Worm (Caenorhabditis elegans): Measurements from ENCODE around the gene F49C12.15.

F49C12.15 gene

DNA sequence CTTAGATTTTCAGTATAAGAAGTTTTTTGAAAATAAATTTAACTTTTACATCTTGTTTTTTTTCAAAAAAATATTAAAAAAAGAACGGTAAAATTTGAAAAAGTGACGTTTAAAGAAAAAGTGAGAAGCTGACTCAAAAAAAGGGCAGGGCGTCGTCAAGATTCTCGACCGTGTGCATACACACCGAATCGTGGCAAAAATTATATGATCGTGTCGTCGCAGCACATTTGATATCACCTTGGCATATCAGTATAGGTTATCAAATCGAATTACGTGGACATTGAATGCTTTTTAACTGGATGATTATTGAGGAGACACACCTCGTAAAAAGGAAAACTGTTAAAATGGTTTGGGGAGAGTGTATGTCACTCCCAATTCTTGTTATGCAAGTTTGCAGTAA lies 8.8 kb downstream of the F49C12.15 start (continued):
- no peak for TF ChIP-seq B0019.2 (GFP tag; conservative IDR thresholded peaks at IDR 0.05)
- no peak for TF ChIP-seq T26A5.8 (tag; optimal IDR thresholded peaks at IDR 0.05)
- no peak for TF ChIP-seq ets-4 (GFP tag; optimal IDR thresholded peaks at IDR 0.05)
- TF ChIP-seq ceh-91 (GFP tag; IDR thresholded peaks at IDR 0.05): no peak
- no peak for TF ChIP-seq ZK185.1 (tag; optimal IDR thresholded peaks at IDR 0.05; ENCODE audit: poor library complexity, severe bottlenecking)
- TF ChIP-seq mxl-1 (tag; optimal IDR thresholded peaks at IDR 0.05): no peak
- no peak for TF ChIP-seq ama-1 (optimal IDR thresholded peaks at IDR 0.05)
- TF ChIP-seq ama-1 (GFP tag; optimal IDR thresholded peaks at IDR 0.05): peak in 1 of 2 experiments; percentile 30
- TF ChIP-seq ztf-18 (tag; optimal IDR thresholded peaks at IDR 0.05): no peak
- no peak for TF ChIP-seq dpl-1 (GFP tag; optimal IDR thresholded peaks at IDR 0.05)
- no peak for TF ChIP-seq nhr-120 (GFP tag; IDR thresholded peaks at IDR 0.05)
- no peak for TF ChIP-seq gei-17 (GFP tag; optimal IDR thresholded peaks at IDR 0.05)
- TF ChIP-seq F10E7.11 (tag; optimal IDR thresholded peaks at IDR 0.05): no peak
- no peak for TF ChIP-seq snpc-1.1 (tag; optimal IDR thresholded peaks at IDR 0.05; ENCODE audit: insufficient read depth)
- no peak for TF ChIP-seq D2030.7 (GFP tag; IDR thresholded peaks at IDR 0.05)
- no peak for TF ChIP-seq B0261.1 (tag; optimal IDR thresholded peaks at IDR 0.05)
- TF ChIP-seq mes-4 (tag; optimal IDR thresholded peaks at IDR 0.05): no peak
- TF ChIP-seq attf-3 (GFP tag; conservative IDR thresholded peaks at IDR 0.05): no peak
- no peak for TF ChIP-seq F22D6.2 (tag; optimal IDR thresholded peaks at IDR 0.05)
- no peak for TF ChIP-seq F52B5.7 (tag; optimal IDR thresholded peaks at IDR 0.05)
- peak; percentile 54 for TF ChIP-seq hrde-1 (tag; optimal IDR thresholded peaks at IDR 0.05; ENCODE audit: borderline replicate concordance)
- TF ChIP-seq nhr-80 (tag; optimal IDR thresholded peaks at IDR 0.05): peak; percentile 96
- no peak for TF ChIP-seq ceh-79 (tag; optimal IDR thresholded peaks at IDR 0.05)
- no peak for TF ChIP-seq C06A6.2 (GFP tag; conservative IDR thresholded peaks at IDR 0.05)
- no peak for TF ChIP-seq lin-26 (GFP tag; IDR thresholded peaks at IDR 0.05)

DNA sequence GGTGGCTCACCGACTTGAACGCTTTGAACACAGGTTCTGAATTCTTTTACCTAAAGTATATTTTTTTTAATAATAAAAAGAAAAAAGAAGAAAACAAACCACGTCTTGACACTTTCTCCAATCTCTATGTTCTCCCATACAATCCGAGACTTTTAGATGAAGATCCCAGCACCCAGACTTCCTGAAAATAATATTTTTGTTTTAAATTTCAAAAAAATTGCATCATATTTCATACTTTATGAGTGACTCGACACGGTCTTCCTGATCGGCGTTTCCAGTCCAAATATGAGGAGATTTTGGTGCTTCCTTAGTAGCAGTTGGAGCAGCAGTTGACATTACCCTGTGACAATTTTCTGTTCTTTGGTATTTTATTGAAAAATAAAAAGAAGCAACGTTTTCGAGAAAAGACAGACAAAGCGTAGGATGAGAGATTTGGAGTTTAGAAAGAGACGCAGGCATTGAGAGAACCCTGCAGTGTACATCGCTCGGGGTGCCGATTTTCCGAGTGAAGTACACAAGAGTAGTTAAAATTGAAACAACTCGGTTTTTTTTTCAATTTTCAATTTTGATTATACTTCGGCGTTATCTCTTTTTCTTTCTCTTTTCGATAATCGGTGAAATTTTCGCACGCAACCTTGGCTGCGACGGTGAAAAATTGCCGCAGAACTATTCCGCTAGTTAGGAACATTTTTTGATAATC lies 11.4 kb downstream of the F49C12.15 start, which contains the start of the genes coa-4 and T20D3.14:
TSS of gene coa-4 (minus strand) at position 51 of the 700 bp plus-strand sequence.
TSS of gene T20D3.14 (minus strand) at position 358 of the 700 bp plus-strand sequence.
- no peak for TF ChIP-seq K12H6.12 (tag; optimal IDR thresholded peaks at IDR 0.05)
- peak; percentile 75 for TF ChIP-seq hmg-1.2 (GFP tag; IDR thresholded peaks at IDR 0.05)
- peak; percentile 8 for TF ChIP-seq tbp1 (GFP tag; optimal IDR thresholded peaks at IDR 0.05)
- TF ChIP-seq snpc-1.3 (tag; optimal IDR thresholded peaks at IDR 0.05; ENCODE audit: insufficient read depth): no peak
- no peak for TF ChIP-seq xnd-1 (tag; optimal IDR thresholded peaks at IDR 0.05)
- TF ChIP-seq C06A6.2 (GFP tag; conservative IDR thresholded peaks at IDR 0.05): no peak
- 0 out of 2 replicates have a peak, but pooled peaks have one; percentile 21 for TF ChIP-seq egl-44 (GFP tag; IDR thresholded peaks at IDR 0.05)
- no peak for TF ChIP-seq ceh-79 (tag; optimal IDR thresholded peaks at IDR 0.05)
- no peak for TF ChIP-seq ztf-6 (GFP tag; IDR thresholded peaks at IDR 0.05)
- TF ChIP-seq mcd-1 (GFP tag; IDR thresholded peaks at IDR 0.05): peak; percentile 42; the same call in 1 of the 2 replicates
- TF ChIP-seq ama-1 (optimal IDR thresholded peaks at IDR 0.05): no peak
- TF ChIP-seq ama-1 (GFP tag; optimal IDR thresholded peaks at IDR 0.05): no peak
- TF ChIP-seq ZK185.1 (tag; optimal IDR thresholded peaks at IDR 0.05; ENCODE audit: poor library complexity, severe bottlenecking): peak; percentile 53
- TF ChIP-seq B0336.3 (GFP tag; IDR thresholded peaks at IDR 0.05): 0 out of 2 replicates have a peak, but pooled peaks have one; percentile 26
- no peak for TF ChIP-seq rec-8 (tag; optimal IDR thresholded peaks at IDR 0.05)
- TF ChIP-seq sea-2 (GFP tag; IDR thresholded peaks at IDR 0.05): no peak
- TF ChIP-seq lin-40 (tag; optimal IDR thresholded peaks at IDR 0.05): peak; percentile 32
- TF ChIP-seq ceh-40 (GFP tag; IDR thresholded peaks at IDR 0.05): 0 out of 2 replicates have a peak, but pooled peaks have one; percentile 13
- no peak for TF ChIP-seq dpl-1 (GFP tag; optimal IDR thresholded peaks at IDR 0.05)
- TF ChIP-seq madf-3 (GFP tag; IDR thresholded peaks at IDR 0.05): no peak
- TF ChIP-seq nhr-80 (tag; optimal IDR thresholded peaks at IDR 0.05): peak; percentile 71
- TF ChIP-seq chd-7 (tag; optimal IDR thresholded peaks at IDR 0.05): no peak
- peak; percentile 43 for TF ChIP-seq attf-5 (GFP tag; optimal IDR thresholded peaks at IDR 0.05)
- peak; percentile 15 for TF ChIP-seq pha-4 (tag; optimal IDR thresholded peaks at IDR 0.05)
